Fruit fly (Drosophila melanogaster) whole organism, pupa: ENCODE data around the gene CG5727.

Experiments
- CG14655 ChIP-seq: fragments of 200-800 bp; sonication (Bioruptor generic); optimal IDR thresholded peaks from 3 replicates; lab custom pipeline; 2017; ENCODE audit warnings: mild to moderate bottlenecking, missing biosample characterization, missing genetic modification reagents, missing genetic modification characterization
- CG8159 ChIP-seq: fragments of 200-800 bp; sonication (Bioruptor generic); optimal IDR thresholded peaks from 3 replicates; lab custom pipeline; 2018; ENCODE audit warnings: missing biosample characterization, mild to moderate bottlenecking, missing genetic modification characterization, moderate library complexity

- no peak for TF ChIP-seq CG8159 (tag; lab: Kevin White, UChicago)
- TF ChIP-seq CG14655 = no peak
Measured at dm6 chr2L:10251592-10251991, 41.1 kb upstream of the CG5727 start, which contains the start of gene Ror.
